Worm (Caenorhabditis elegans): Measurements from ENCODE around the gene pdf-1.

DNA sequence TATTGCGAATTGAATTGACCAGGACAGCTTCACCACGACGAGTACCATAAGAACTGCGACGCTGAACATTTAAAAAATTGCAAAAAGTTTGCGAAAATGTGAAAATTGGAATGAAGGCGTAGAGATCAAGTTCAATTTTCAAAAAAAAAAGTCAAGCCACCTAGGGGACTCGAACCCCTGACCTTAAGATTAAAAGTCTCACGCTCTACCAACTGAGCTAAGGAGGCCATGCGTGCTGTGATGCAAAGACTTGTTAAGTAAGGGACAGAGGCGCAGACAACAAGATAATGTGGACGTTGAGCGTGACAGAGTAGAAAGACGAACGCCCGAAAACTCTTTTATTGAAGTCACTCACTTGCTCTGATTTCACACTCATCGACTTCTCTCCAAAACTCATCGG lies 24.7 kb downstream of the pdf-1 start:
- TF ChIP-seq egl-43 (GFP tag; IDR thresholded peaks at IDR 0.05) (no peak; the same call in 1 of the 2 replicates), daf-8 (GFP tag; IDR thresholded peaks at IDR 0.05) (no peak), saeg-2 (GFP tag; IDR thresholded peaks at IDR 0.05) (0 out of 2 replicates have a peak, but pooled peaks have one; percentile 22), jun-1 (tag; optimal IDR thresholded peaks at IDR 0.05) (no peak)

Data from whole organism, L4 larva.